Fruit fly (Drosophila melanogaster) whole organism, prepupa: ENCODE results near the gene hyx.
A peak's percentile ranks its signal among the peaks of the same experiment; 100 is the strongest.

ENCODE experiments used
- Blimp-1 ChIP-seq: fragments of 200-800 bp; sonication (Bioruptor generic); optimal IDR thresholded peaks from 3 replicates; lab custom pipeline; 2017; ENCODE audit warnings: missing biosample characterization, missing genetic modification characterization, mild to moderate bottlenecking, moderate library complexity, missing genetic modification reagents
- CG10631 ChIP-seq: fragments of 200-800 bp; sonication (Bioruptor generic); optimal IDR thresholded peaks from 2 replicates; lab custom pipeline; 2016; ENCODE audit warnings: missing biosample characterization, missing genetic modification characterization
- CG11294 ChIP-seq: fragments of 200-800 bp; sonication (Bioruptor generic); IDR thresholded peaks from 2 replicates; pipeline ENCODE4 v1.3.6; 2022; ENCODE audit warnings: missing biosample characterization, missing genetic modification characterization
- CG11762 ChIP-seq: fragments of 200-800 bp; sonication (Bioruptor generic); optimal IDR thresholded peaks from 3 replicates; lab custom pipeline; 2016; ENCODE audit warnings: missing biosample characterization, missing genetic modification characterization; ENCODE audit not compliant: insufficient read depth
- CG15336 ChIP-seq: fragments of 200-800 bp; sonication (Bioruptor generic); IDR thresholded peaks from 2 replicates; pipeline ENCODE4 v1.3.6; 2022; ENCODE audit warnings: missing biosample characterization, missing genetic modification characterization
- CG1621 ChIP-seq: fragments of 200-800 bp; sonication (Bioruptor generic); optimal IDR thresholded peaks from 3 replicates; lab custom pipeline; 2018; ENCODE audit warnings: missing biosample characterization, mild to moderate bottlenecking, missing genetic modification characterization
- CG3032 ChIP-seq: fragments of 200-800 bp; optimal IDR thresholded peaks from 2 replicates; lab custom pipeline; 2019; ENCODE audit warnings: missing biosample characterization, mild to moderate bottlenecking, missing genetic modification characterization, moderate library complexity
- CG31627 ChIP-seq: fragments of 200-800 bp; sonication (Bioruptor generic); optimal IDR thresholded peaks from 3 replicates; lab custom pipeline; 2016; ENCODE audit warnings: missing biosample characterization, missing genetic modification characterization
- CG32006 ChIP-seq: fragments of 200-800 bp; sonication (Bioruptor generic); optimal IDR thresholded peaks from 3 replicates; lab custom pipeline; 2017; ENCODE audit warnings: missing biosample characterization, mild to moderate bottlenecking, missing genetic modification characterization
- CG34406 ChIP-seq: fragments of 200-800 bp; sonication (Bioruptor generic); optimal IDR thresholded peaks from 3 replicates; lab custom pipeline; 2016; ENCODE audit warnings: missing biosample characterization, missing genetic modification characterization
- CG3919 ChIP-seq: fragments of 200-800 bp; sonication (Bioruptor generic); optimal IDR thresholded peaks from 3 replicates; lab custom pipeline; 2016; ENCODE audit warnings: missing biosample characterization, missing genetic modification characterization
- CG4318 ChIP-seq: fragments of 200-800 bp; sonication (Bioruptor generic); optimal IDR thresholded peaks from 3 replicates; lab custom pipeline; 2017; ENCODE audit warnings: missing biosample characterization, mild to moderate bottlenecking, missing genetic modification characterization
- CG6163 ChIP-seq: fragments of 200-800 bp; sonication (Bioruptor generic); IDR thresholded peaks from 3 replicates; pipeline ENCODE4 v1.3.6; 2022; ENCODE audit warnings: missing biosample characterization, missing genetic modification characterization
- CG6276 ChIP-seq: fragments of 200-800 bp; sonication (Bioruptor generic); optimal IDR thresholded peaks from 2 replicates; lab custom pipeline; 2017; ENCODE audit warnings: missing biosample characterization, mild to moderate bottlenecking, missing genetic modification characterization
- CG6792 ChIP-seq: fragments of 200-800 bp; sonication (Bioruptor generic); optimal IDR thresholded peaks from 3 replicates; lab custom pipeline; 2016; ENCODE audit warnings: missing biosample characterization, missing genetic modification characterization
- CG6808 ChIP-seq: fragments of 200-800 bp; sonication (Bioruptor generic); optimal IDR thresholded peaks from 3 replicates; lab custom pipeline; 2017; ENCODE audit warnings: missing biosample characterization, missing genetic modification characterization, mild to moderate bottlenecking, moderate library complexity, missing genetic modification reagents
- CG6854 ChIP-seq: fragments of 200-800 bp; sonication (Bioruptor generic); optimal IDR thresholded peaks from 2 replicates; lab custom pipeline; 2017; ENCODE audit warnings: missing biosample characterization, mild to moderate bottlenecking, missing genetic modification characterization
- CG7368 ChIP-seq: fragments of 200-800 bp; sonication (Bioruptor generic); optimal IDR thresholded peaks from 3 replicates; lab custom pipeline; 2016; ENCODE audit warnings: missing biosample characterization, missing genetic modification characterization
- CG8119 ChIP-seq: fragments of 200-800 bp; sonication (Bioruptor generic); IDR thresholded peaks from 3 replicates; pipeline ENCODE4 v1.3.6; 2022; ENCODE audit warnings: missing biosample characterization, missing genetic modification characterization
- CG8319 ChIP-seq: fragments of 200-800 bp; sonication (Bioruptor generic); optimal IDR thresholded peaks from 3 replicates; lab custom pipeline; 2016; ENCODE audit warnings: missing biosample characterization, missing genetic modification characterization
- CG8632 ChIP-seq: fragments of 200-800 bp; sonication (Bioruptor generic); optimal IDR thresholded peaks from 3 replicates; lab custom pipeline; 2016; ENCODE audit warnings: missing biosample characterization, missing genetic modification characterization
- CG9139 ChIP-seq: fragments of 200-800 bp; sonication (Bioruptor generic); optimal IDR thresholded peaks from 3 replicates; lab custom pipeline; 2017; ENCODE audit warnings: missing biosample characterization, mild to moderate bottlenecking, missing genetic modification characterization
- Eip75B ChIP-seq: fragments of 200-800 bp; sonication (Bioruptor generic); optimal IDR thresholded peaks from 3 replicates; lab custom pipeline; 2016; ENCODE audit warnings: missing biosample characterization, missing genetic modification characterization
- Eip93F ChIP-seq: fragments of 200-800 bp; sonication (Bioruptor generic); optimal IDR thresholded peaks from 2 replicates; lab custom pipeline; 2016; ENCODE audit warnings: missing biosample characterization, mild to moderate bottlenecking, missing genetic modification characterization
- Ets21C ChIP-seq: fragments of 200-800 bp; sonication (Bioruptor generic); optimal IDR thresholded peaks from 3 replicates; lab custom pipeline; 2016; ENCODE audit warnings: missing biosample characterization, missing genetic modification characterization
- Ets96B ChIP-seq: fragments of 200-800 bp; optimal IDR thresholded peaks from 2 replicates; lab custom pipeline; 2019; ENCODE audit warnings: missing biosample characterization, mild to moderate bottlenecking, missing genetic modification characterization, moderate library complexity
- Hr38 ChIP-seq: sonication (Bioruptor generic); optimal IDR thresholded peaks from 2 replicates; lab custom pipeline; 2016; ENCODE audit warnings: missing biosample characterization, missing genetic modification characterization
- Hr39 ChIP-seq: fragments of 200-800 bp; sonication (Bioruptor generic); optimal IDR thresholded peaks from 2 replicates; lab custom pipeline; 2016; ENCODE audit warnings: missing biosample characterization, missing genetic modification characterization
- Hr4 ChIP-seq: fragments of 200-800 bp; sonication (Bioruptor generic); optimal IDR thresholded peaks from 3 replicates; lab custom pipeline; 2016; ENCODE audit warnings: missing biosample characterization, missing genetic modification characterization
- Lpt ChIP-seq: fragments of 200-800 bp; sonication (Bioruptor generic); optimal IDR thresholded peaks from 3 replicates; lab custom pipeline; 2016; ENCODE audit warnings: missing biosample characterization, missing genetic modification characterization
- Sox102F ChIP-seq: fragments of 200-800 bp; sonication (Bioruptor generic); optimal IDR thresholded peaks from 2 replicates; lab custom pipeline; 2016; ENCODE audit warnings: missing biosample characterization, mild to moderate bottlenecking, missing genetic modification characterization
- Sox14 ChIP-seq: fragments of 200-800 bp; sonication (Bioruptor generic); optimal IDR thresholded peaks from 3 replicates; lab custom pipeline; 2016; ENCODE audit warnings: missing biosample characterization, missing genetic modification characterization
- achi ChIP-seq: fragments of 200-800 bp; sonication (Bioruptor generic); optimal IDR thresholded peaks from 3 replicates; lab custom pipeline; 2016; ENCODE audit warnings: missing biosample characterization, missing genetic modification characterization
- acj6 ChIP-seq: fragments of 200-800 bp; sonication (Bioruptor generic); optimal IDR thresholded peaks from 3 replicates; lab custom pipeline; 2016; ENCODE audit warnings: missing biosample characterization, missing genetic modification characterization
- dac ChIP-seq: fragments of 200-800 bp; sonication (Bioruptor generic); optimal IDR thresholded peaks from 2 replicates; lab custom pipeline; 2017; ENCODE audit warnings: missing biosample characterization, mild to moderate bottlenecking, missing genetic modification characterization
- eg ChIP-seq: fragments of 200-800 bp; sonication (Bioruptor generic); IDR thresholded peaks from 3 replicates; pipeline ENCODE4 v1.3.6; 2022; ENCODE audit warnings: missing biosample characterization, missing genetic modification characterization
- fd85E ChIP-seq: fragments of 200-800 bp; sonication (Bioruptor generic); optimal IDR thresholded peaks from 3 replicates; lab custom pipeline; 2016; ENCODE audit warnings: missing biosample characterization, missing genetic modification characterization
- fkh ChIP-seq: fragments of 200-800 bp; sonication (Bioruptor generic); optimal IDR thresholded peaks from 3 replicates; lab custom pipeline; 2017; ENCODE audit warnings: missing biosample characterization, mild to moderate bottlenecking, missing genetic modification characterization, moderate library complexity
- lz ChIP-seq: fragments of 200-800 bp; sonication (Bioruptor generic); optimal IDR thresholded peaks from 3 replicates; lab custom pipeline; 2016; ENCODE audit warnings: missing biosample characterization, missing genetic modification characterization
- net ChIP-seq: fragments of 200-800 bp; sonication (Bioruptor generic); optimal IDR thresholded peaks from 3 replicates; lab custom pipeline; 2016; ENCODE audit warnings: missing biosample characterization, missing genetic modification characterization
- pdm3 ChIP-seq: fragments of 200-800 bp; sonication (Bioruptor generic); optimal IDR thresholded peaks from 3 replicates; lab custom pipeline; 2016; ENCODE audit warnings: missing biosample characterization, missing genetic modification characterization
- salr ChIP-seq, 2 experiments: fragments of 200-800 bp; sonication (Bioruptor generic); optimal IDR thresholded peaks; 3 replicates each; lab custom pipeline; 2016 to 2018; ENCODE audit warnings: missing biosample characterization in 2 of 2, missing genetic modification characterization in 2 of 2, mild to moderate bottlenecking in 1 of 2
- spab ChIP-seq: fragments of 200-800 bp; sonication (Bioruptor generic); optimal IDR thresholded peaks from 2 replicates; lab custom pipeline; 2017; ENCODE audit warnings: missing biosample characterization, mild to moderate bottlenecking, missing genetic modification characterization, missing genetic modification reagents
- ss ChIP-seq, 2 experiments: fragments of 200-800 bp; sonication (Bioruptor generic); optimal IDR thresholded peaks; 2 replicates in 1 of 2; 3 replicates in 1 of 2; lab custom pipeline; 2017 to 2018; ENCODE audit warnings: mild to moderate bottlenecking in 2 of 2, missing biosample characterization in 2 of 2, missing genetic modification characterization in 2 of 2, moderate library complexity in 1 of 2
- topi ChIP-seq: fragments of 200-800 bp; sonication (Bioruptor generic); optimal IDR thresholded peaks from 3 replicates; lab custom pipeline; 2016; ENCODE audit warnings: missing biosample characterization, missing genetic modification characterization

Gene hyx

DNA sequence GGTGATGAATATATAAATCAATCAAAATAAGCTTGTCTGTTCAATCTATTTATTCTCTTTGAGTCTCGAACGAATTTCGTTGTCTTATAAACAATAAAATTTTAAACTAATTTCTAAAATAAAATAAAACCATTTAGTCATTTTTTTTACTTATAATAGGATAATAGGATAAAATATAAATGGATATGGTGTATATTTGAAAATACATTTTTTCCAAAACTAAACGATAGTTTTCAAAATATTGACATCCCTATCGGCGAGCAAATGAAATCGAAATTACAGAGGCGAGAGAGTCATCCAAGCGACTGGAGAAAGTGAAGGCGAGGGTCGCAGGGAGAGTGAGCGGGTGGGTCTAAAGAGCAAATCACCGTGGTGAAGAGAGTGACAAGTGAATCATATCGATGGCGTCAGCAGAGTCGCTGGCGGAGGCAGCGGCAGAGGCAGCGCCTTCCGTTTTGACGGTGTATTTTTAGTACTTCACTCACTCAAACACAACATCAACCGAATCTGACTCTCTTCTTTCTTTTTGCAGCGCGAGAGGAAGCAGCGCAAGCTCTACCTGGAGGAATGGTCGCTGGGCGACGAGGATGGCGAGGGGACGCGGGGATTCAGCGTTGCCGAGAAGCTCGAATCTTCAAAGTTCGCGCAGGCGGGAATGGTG, 19.0 kb downstream of the hyx start (continued):
- TF ChIP-seq CG8119 (no peak), CG4318 (GFP tag; lab: Kevin White, UChicago) (peak; percentile 96), Sox14 (GFP tag; lab: Kevin White, UChicago) (peak; percentile 86), Eip93F (GFP tag; lab: Kevin White, UChicago) (peak; percentile 90), CG34406 (GFP tag; lab: Kevin White, UChicago) (peak; percentile 92), Sox102F (peak; percentile 92), Lpt (GFP tag; lab: Kevin White, UChicago) (peak; percentile 94), CG6808 (GFP tag; lab: Kevin White, UChicago) (peak; percentile 86), eg (GFP tag; lab: Robert Waterston, UW) (no peak), CG31627 (GFP tag; lab: Kevin White, UChicago) (peak; percentile 68), fkh (peak; percentile 58), spab (GFP tag; lab: Kevin White, UChicago) (peak; percentile 77), topi (GFP tag; lab: Kevin White, UChicago) (peak; percentile 92), CG11762 (GFP tag; lab: Kevin White, UChicago) (peak; percentile 72), Eip75B (GFP tag; lab: Kevin White, UChicago) (peak; percentile 79), ss (GFP tag; optimal IDR thresholded peaks at IDR 0.05; lab: Kevin White, UChicago) (peak; percentile 89 to 92), acj6 (GFP tag; lab: Kevin White, UChicago) (peak; percentile 87), dac (GFP tag; lab: Kevin White, UChicago) (peak; percentile 94), CG10631 (GFP tag; lab: Kevin White, UChicago) (peak; percentile 93), CG3919 (GFP tag; lab: Kevin White, UChicago) (peak; percentile 93), CG9139 (GFP tag; lab: Kevin White, UChicago) (peak; percentile 85), CG7368 (GFP tag; lab: Kevin White, UChicago) (peak; percentile 83), CG1621 (tag; lab: Kevin White, UChicago) (peak; percentile 68), Ets21C (peak; percentile 61), CG32006 (GFP tag; lab: Kevin White, UChicago) (peak; percentile 99), CG8319 (GFP tag; lab: Kevin White, UChicago) (peak; percentile 76), net (GFP tag; lab: Kevin White, UChicago) (peak; percentile 95), pdm3 (GFP tag; lab: Kevin White, UChicago) (peak; percentile 87), CG6276 (GFP tag; lab: Kevin White, UChicago) (peak; percentile 97), CG15336 (GFP tag; lab: Robert Waterston, UW) (no peak)

DNA sequence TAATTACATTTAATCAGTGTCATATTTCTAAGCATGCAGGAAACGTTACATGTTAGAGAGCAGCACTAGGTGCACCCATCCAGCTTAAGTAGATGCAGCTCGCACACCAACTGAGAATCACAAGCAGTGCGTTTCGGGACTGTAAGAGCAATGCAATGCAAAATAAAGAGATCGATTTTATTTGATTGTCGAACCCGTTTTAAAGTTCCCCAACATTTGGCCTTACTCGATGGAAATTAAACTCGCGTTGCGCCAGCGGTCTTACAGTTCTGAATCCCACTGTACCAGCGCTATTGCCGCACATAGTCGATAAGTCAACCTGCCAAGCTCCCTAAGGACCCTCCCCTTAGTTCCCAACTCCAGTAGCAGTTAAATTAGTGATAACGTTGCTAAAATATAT, 24.2 kb downstream of the hyx start:
- TF ChIP-seq CG15336 (GFP tag; lab: Robert Waterston, UW) = peak; percentile 50
- no peak for TF ChIP-seq Ets96B (tag; lab: Kevin White, UChicago)
- peak; percentile 12 for TF ChIP-seq CG6792 (GFP tag; lab: Kevin White, UChicago)
- no peak for TF ChIP-seq CG6854 (GFP tag; lab: Kevin White, UChicago)
- TF ChIP-seq topi (GFP tag; lab: Kevin White, UChicago) = peak; percentile 1
- TF ChIP-seq lz (GFP tag; lab: Kevin White, UChicago) = peak; percentile 4
- TF ChIP-seq salr (GFP tag; optimal IDR thresholded peaks at IDR 0.05; lab: Kevin White, UChicago) = no peak
- TF ChIP-seq CG1621 (tag; lab: Kevin White, UChicago) = no peak
- TF ChIP-seq CG7368 (GFP tag; lab: Kevin White, UChicago) = peak; percentile 27
- TF ChIP-seq CG10631 (GFP tag; lab: Kevin White, UChicago) = no peak
- peak; percentile 33; the same call in 1 of the 2 replicates for TF ChIP-seq CG11294 (GFP tag; lab: Robert Waterston, UW)
- no peak for TF ChIP-seq CG8632 (GFP tag; lab: Kevin White, UChicago)
- TF ChIP-seq CG6163 (GFP tag; lab: Robert Waterston, UW) = peak; percentile 73
- TF ChIP-seq Sox14 (GFP tag; lab: Kevin White, UChicago) = no peak
- TF ChIP-seq CG8119 = no peak
- peak; percentile 50 for TF ChIP-seq CG3919 (GFP tag; lab: Kevin White, UChicago)
- TF ChIP-seq CG8319 (GFP tag; lab: Kevin White, UChicago) = peak; percentile 4
- peak; percentile 38 for TF ChIP-seq CG31627 (GFP tag; lab: Kevin White, UChicago)
- peak; percentile 37 for TF ChIP-seq pdm3 (GFP tag; lab: Kevin White, UChicago)
- TF ChIP-seq CG34406 (GFP tag; lab: Kevin White, UChicago) = no peak
- TF ChIP-seq acj6 (GFP tag; lab: Kevin White, UChicago) = peak; percentile 12
- no peak for TF ChIP-seq achi
- no peak for TF ChIP-seq fd85E (GFP tag; lab: Kevin White, UChicago)
- TF ChIP-seq Sox102F = no peak
- no peak for TF ChIP-seq spab (GFP tag; lab: Kevin White, UChicago)
- peak; percentile 37 for TF ChIP-seq Hr39 (GFP tag; lab: Kevin White, UChicago)
- no peak for TF ChIP-seq CG11762 (GFP tag; lab: Kevin White, UChicago)
- TF ChIP-seq Hr38 (GFP tag; lab: Kevin White, UChicago) = no peak
- TF ChIP-seq Blimp-1 (GFP tag; lab: Kevin White, UChicago) = no peak
- TF ChIP-seq eg (GFP tag; lab: Robert Waterston, UW) = peak; percentile 74
- no peak for TF ChIP-seq fkh
- TF ChIP-seq Eip93F (GFP tag; lab: Kevin White, UChicago) = no peak
- no peak for TF ChIP-seq CG6276 (GFP tag; lab: Kevin White, UChicago)
- no peak for TF ChIP-seq Lpt (GFP tag; lab: Kevin White, UChicago)
- no peak for TF ChIP-seq Hr4 (GFP tag; lab: Kevin White, UChicago)
- no peak for TF ChIP-seq CG3032 (tag; lab: Kevin White, UChicago)
